Fruit fly (Drosophila melanogaster) whole organism, adult: ENCODE data around the gene CG10646.

Source experiments
- CG11617 ChIP-seq: fragments of 200-800 bp; sonication (Bioruptor generic); optimal IDR thresholded peaks from 2 replicates; lab custom pipeline; 2017; ENCODE audit warnings: mild to moderate bottlenecking, missing biosample characterization, missing genetic modification reagents, missing genetic modification characterization
- CG12768 ChIP-seq: fragments of 200-800 bp; sonication (Bioruptor generic); optimal IDR thresholded peaks from 2 replicates; lab custom pipeline; 2017; ENCODE audit warnings: missing biosample characterization, missing genetic modification characterization, mild to moderate bottlenecking, moderate library complexity, missing genetic modification reagents
- CG14711 ChIP-seq: fragments of 200-800 bp; sonication (Bioruptor generic); optimal IDR thresholded peaks from 2 replicates; lab custom pipeline; 2018; ENCODE audit warnings: missing biosample characterization, mild to moderate bottlenecking, missing genetic modification characterization, moderate library complexity
- CG1620 ChIP-seq: fragments of 200-800 bp; sonication (Bioruptor generic); optimal IDR thresholded peaks from 2 replicates; lab custom pipeline; 2016; ENCODE audit warnings: missing biosample characterization, missing genetic modification characterization
- CG33017 ChIP-seq: fragments of 200-800 bp; sonication (Bioruptor generic); optimal IDR thresholded peaks from 2 replicates; lab custom pipeline; 2018; ENCODE audit warnings: missing biosample characterization, mild to moderate bottlenecking, missing genetic modification characterization, moderate library complexity
- CG5204 ChIP-seq: fragments of 200-800 bp; sonication (Bioruptor generic); optimal IDR thresholded peaks from 2 replicates; lab custom pipeline; 2016; ENCODE audit warnings: missing biosample characterization, missing genetic modification characterization
- CG7045 ChIP-seq: fragments of 200-800 bp; sonication (Bioruptor generic); optimal IDR thresholded peaks from 2 replicates; lab custom pipeline; 2017; ENCODE audit warnings: missing biosample characterization, mild to moderate bottlenecking, missing genetic modification characterization
- CG7101 ChIP-seq: fragments of 200-800 bp; sonication (Bioruptor generic); optimal IDR thresholded peaks from 2 replicates; lab custom pipeline; 2018; ENCODE audit warnings: missing biosample characterization, mild to moderate bottlenecking, missing genetic modification characterization, moderate library complexity
- Clk ChIP-seq: fragments of 200-800 bp; sonication (Bioruptor generic); optimal IDR thresholded peaks from 2 replicates; lab custom pipeline; 2017; ENCODE audit warnings: missing biosample characterization, missing genetic modification characterization
- Crg-1 ChIP-seq: fragments of 200-800 bp; sonication (Bioruptor generic); optimal IDR thresholded peaks from 2 replicates; lab custom pipeline; 2016; ENCODE audit warnings: missing biosample characterization, missing genetic modification characterization
- Hr96 ChIP-seq: fragments of 200-800 bp; sonication (Bioruptor generic); optimal IDR thresholded peaks from 2 replicates; lab custom pipeline; 2016; ENCODE audit warnings: missing biosample characterization, missing genetic modification characterization
- Mnt ChIP-seq: fragments of 200-800 bp; sonication (Bioruptor generic); optimal IDR thresholded peaks from 2 replicates; lab custom pipeline; 2016; ENCODE audit warnings: missing biosample characterization, mild to moderate bottlenecking, missing genetic modification characterization
- bab1 ChIP-seq: fragments of 200-800 bp; sonication (Bioruptor generic); optimal IDR thresholded peaks from 3 replicates; lab custom pipeline; 2019; ENCODE audit warnings: missing biosample characterization, mild to moderate bottlenecking, missing genetic modification characterization, moderate library complexity
- cic ChIP-seq: fragments of 200-800 bp; sonication (Bioruptor generic); optimal IDR thresholded peaks from 2 replicates; lab custom pipeline; 2017; ENCODE audit warnings: missing biosample characterization, mild to moderate bottlenecking, missing genetic modification characterization, moderate library complexity
- cnc ChIP-seq, 2 experiments: fragments of >200 bp; optimal IDR thresholded peaks; 2 replicates each; lab custom pipeline; 2017
- kay ChIP-seq: fragments of 200-800 bp; sonication (Bioruptor generic); peaks from one replicate; lab custom pipeline; 2016; ENCODE audit warnings: missing biosample characterization, missing genetic modification characterization, borderline replicate concordance
- ovo ChIP-seq: fragments of 200-800 bp; sonication (Bioruptor generic); optimal IDR thresholded peaks from 2 replicates; lab custom pipeline; 2016; ENCODE audit warnings: missing biosample characterization, missing genetic modification characterization
- pad ChIP-seq: fragments of 200-800 bp; sonication (Bioruptor generic); optimal IDR thresholded peaks from 3 replicates; lab custom pipeline; 2017; ENCODE audit warnings: missing biosample characterization, missing genetic modification characterization, mild to moderate bottlenecking, moderate library complexity, missing genetic modification reagents
- tj ChIP-seq: fragments of 200-800 bp; sonication (Bioruptor generic); optimal IDR thresholded peaks from 3 replicates; lab custom pipeline; 2017; ENCODE audit warnings: missing biosample characterization, mild to moderate bottlenecking, missing genetic modification characterization, moderate library complexity
- toe ChIP-seq: fragments of 200-800 bp; sonication (Bioruptor generic); optimal IDR thresholded peaks from 2 replicates; lab custom pipeline; 2016; ENCODE audit warnings: missing biosample characterization, missing genetic modification characterization

Gene CG10646

DNA sequence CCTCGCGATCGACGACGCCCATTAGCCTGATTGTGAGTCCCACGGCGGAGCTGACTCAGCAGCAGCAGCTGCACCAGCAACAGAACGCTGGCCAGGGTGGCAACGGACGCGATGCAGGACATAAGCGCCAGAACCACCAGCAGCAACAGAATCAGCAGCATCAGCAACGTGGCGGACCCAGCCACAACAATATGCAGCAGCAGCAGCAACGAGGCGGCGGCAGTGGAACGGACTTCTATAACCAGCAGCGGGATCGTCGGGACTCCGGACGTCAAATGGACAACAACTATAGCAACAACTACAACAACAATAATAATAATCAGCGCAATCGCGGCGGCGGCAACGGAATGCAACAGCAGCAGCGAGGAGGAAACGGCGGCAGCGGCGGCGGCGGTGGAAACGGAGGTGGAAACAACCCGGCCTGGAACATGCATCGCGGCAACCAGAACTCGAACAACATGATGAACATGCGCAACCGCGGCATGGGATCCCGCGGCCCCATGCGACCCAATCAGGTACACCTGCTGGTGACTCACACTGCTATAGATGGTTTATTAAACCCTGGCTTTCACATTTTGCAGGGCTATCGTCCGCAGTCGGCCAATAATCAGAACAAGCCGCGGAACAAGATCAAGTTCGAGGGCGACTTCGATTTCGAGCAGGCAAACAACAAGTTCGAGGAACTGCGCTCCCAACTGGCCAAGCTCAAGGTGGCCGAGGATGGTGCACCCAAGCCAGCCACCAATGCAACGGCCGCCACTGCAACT lies 13.9 kb upstream of the CG10646 start:
- peak; percentile 57 for TF ChIP-seq CG12768 (GFP tag; lab: Kevin White, UChicago)
- peak; percentile 2 for TF ChIP-seq pad
- no peak for TF ChIP-seq bab1
- no peak for TF ChIP-seq tj (GFP tag; lab: Kevin White, UChicago)
- TF ChIP-seq Clk (GFP tag; lab: Kevin White, UChicago) = peak; percentile 18
- no peak for TF ChIP-seq CG7045

DNA sequence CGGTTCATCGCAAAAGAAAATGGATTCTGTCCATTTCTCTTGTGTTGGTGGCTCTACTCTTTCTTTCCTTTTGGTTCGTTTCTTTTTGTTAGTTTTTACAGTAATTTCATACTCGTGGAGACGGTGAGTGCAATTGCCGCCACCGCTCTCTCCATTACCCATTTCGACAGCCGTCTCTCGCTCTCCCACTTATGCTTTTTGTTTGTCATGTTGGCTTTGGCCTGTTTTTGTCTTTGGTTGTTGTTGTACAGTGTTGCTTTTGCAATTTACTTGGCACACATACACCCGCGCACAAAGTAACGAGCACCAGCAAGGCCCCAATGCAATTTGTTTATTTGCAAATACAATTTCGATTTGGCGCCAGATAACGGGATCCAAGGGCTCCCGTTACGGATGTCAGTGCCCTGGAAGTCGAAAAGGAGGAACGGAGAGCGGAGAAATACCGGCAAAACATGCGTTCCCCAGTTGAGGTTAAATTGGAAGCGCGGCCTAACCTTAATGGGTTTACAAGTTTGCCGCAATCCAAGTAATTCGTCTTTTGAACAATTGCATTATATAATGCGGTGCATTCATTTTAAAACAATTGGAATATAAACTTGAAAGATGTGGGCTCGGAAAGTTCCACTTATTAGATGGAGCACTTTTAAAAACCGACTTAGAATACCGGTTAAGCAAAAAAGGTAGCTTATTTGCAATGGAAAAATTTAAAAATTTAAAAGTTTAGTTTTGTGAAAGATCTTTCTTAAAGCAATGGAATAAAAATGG lies 12.2 kb upstream of the CG10646 start:
- TF ChIP-seq CG7045 (peak; percentile 12), Mnt (GFP tag; lab: Kevin White, UChicago) (peak; percentile 37), CG12768 (GFP tag; lab: Kevin White, UChicago) (no peak), ovo (peak; percentile 99), pad (peak; percentile 81), Hr96 (no peak), CG7101 (tag; lab: Kevin White, UChicago) (no peak), cnc (optimal IDR thresholded peaks at IDR 0.05; lab: Kevin White, UChicago) (peak; percentile 72 to 77), Clk (GFP tag; lab: Kevin White, UChicago) (no peak), cic (GFP tag; lab: Kevin White, UChicago) (peak; percentile 34), CG11617 (GFP tag; lab: Kevin White, UChicago) (no peak), toe (GFP tag; lab: Kevin White, UChicago) (no peak), CG14711 (tag; lab: Kevin White, UChicago) (no peak), kay (GFP tag; lab: Kevin White, UChicago) (no peak), CG5204 (no peak), CG1620 (GFP tag; lab: Kevin White, UChicago) (no peak), bab1 (peak; percentile 10), CG33017 (tag; lab: Kevin White, UChicago) (no peak), Crg-1 (GFP tag; lab: Kevin White, UChicago) (no peak), tj (GFP tag; lab: Kevin White, UChicago) (no peak)

DNA sequence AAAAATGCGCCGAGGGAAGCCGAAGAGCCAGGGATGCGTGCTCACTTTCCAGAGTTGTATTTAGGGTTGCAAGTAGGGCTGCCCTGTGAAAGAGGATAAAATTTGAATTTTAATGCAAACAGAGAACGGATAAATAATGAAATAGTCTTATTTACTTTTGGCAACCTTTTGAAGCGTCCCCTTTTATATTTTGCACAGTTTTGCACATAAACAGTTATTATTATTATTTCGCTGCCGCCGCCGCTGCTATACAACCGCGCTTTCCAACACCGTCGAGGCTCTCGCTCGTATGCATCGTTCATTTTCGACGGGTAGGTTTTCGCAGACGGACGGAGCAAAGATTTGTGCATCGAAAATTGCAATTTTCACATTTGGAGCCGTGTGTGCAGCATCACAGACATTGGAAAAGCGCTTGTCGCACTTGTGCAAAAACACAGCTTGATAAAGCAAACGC lies 11.1 kb upstream of the CG10646 start, which contains the start of the genes sti and tral:
sti (minus strand) TSS at position 54 of the 454 bp plus-strand sequence.
tral (plus strand) TSS at position 298 of the 454 bp plus-strand sequence.
- TF ChIP-seq CG7045 = peak; percentile 89
- TF ChIP-seq Crg-1 (GFP tag; lab: Kevin White, UChicago) = peak; percentile 93
- TF ChIP-seq CG33017 (tag; lab: Kevin White, UChicago) = peak; percentile 78
- no peak for TF ChIP-seq cnc (optimal IDR thresholded peaks at IDR 0.05; lab: Kevin White, UChicago)
- peak; percentile 98 for TF ChIP-seq toe (GFP tag; lab: Kevin White, UChicago)
- no peak for TF ChIP-seq kay (GFP tag; lab: Kevin White, UChicago)
- TF ChIP-seq pad = peak; percentile 86
- TF ChIP-seq CG11617 (GFP tag; lab: Kevin White, UChicago) = peak; percentile 90
- peak; percentile 97 for TF ChIP-seq CG5204
- TF ChIP-seq tj (GFP tag; lab: Kevin White, UChicago) = peak; percentile 77
- TF ChIP-seq CG12768 (GFP tag; lab: Kevin White, UChicago) = peak; percentile 94
- TF ChIP-seq cic (GFP tag; lab: Kevin White, UChicago) = peak; percentile 78
- peak; percentile 94 for TF ChIP-seq ovo
- TF ChIP-seq CG1620 (GFP tag; lab: Kevin White, UChicago) = peak; percentile 97
- peak; percentile 91 for TF ChIP-seq Mnt (GFP tag; lab: Kevin White, UChicago)
- TF ChIP-seq CG14711 (tag; lab: Kevin White, UChicago) = peak; percentile 100
- TF ChIP-seq Hr96 = peak; percentile 97
- peak; percentile 91 for TF ChIP-seq bab1
- peak; percentile 93 for TF ChIP-seq Clk (GFP tag; lab: Kevin White, UChicago)
- peak; percentile 90 for TF ChIP-seq CG7101 (tag; lab: Kevin White, UChicago)

DNA sequence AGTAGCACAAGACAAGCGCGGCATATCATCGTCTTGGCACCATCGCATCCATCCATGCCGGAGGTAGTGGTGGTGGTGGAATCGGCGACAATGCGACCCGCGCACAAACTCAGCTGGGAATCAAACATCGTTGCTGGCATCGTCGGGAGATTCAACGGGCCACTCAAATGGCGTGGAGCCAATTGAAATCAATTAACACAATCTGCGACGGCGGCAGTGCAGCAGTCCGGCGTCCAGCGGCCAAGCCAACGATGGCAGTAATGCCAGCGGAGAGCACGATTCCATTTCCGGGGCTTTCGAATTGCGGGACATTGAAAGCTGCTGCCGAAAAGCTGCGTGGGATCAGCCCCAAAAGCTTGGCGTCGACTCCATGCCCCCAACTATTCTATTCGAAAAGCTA lies 3.9 kb upstream of the CG10646 start, which contains the start of gene CG10654:
CG10654 (minus strand) TSS at position 270 of the 400 bp plus-strand sequence.
- TF ChIP-seq CG33017 (tag; lab: Kevin White, UChicago) = no peak
- TF ChIP-seq CG12768 (GFP tag; lab: Kevin White, UChicago) = peak; percentile 54

DNA sequence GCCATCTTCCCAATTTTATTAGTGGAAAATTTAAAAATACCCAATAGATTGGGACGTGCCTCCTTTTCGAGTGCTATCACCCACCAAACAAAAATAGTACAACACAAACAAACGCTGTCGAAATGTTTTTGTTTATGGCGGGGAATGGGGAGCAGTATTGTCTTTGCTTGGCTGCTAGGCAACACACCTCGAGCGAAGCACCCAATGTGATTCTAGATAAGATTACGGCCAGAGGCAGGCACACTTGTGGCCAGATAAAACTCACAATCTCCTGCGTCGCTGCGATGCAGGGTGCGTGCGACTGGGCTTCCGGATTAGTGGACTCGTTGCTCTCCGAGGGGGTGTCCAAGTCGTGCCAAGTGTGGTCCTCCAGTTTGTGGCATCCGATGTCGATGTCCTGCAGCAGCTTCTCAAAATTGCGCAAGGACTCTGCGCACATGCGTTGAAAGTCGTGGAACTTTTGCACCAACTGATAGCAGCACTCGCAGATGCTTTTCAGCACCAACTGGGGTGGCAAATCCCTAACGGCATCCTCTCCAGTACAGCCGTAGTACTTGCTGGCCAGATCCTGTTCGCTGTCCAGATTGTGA lies 3.4 kb upstream of the CG10646 start:
- TF ChIP-seq Mnt (GFP tag; lab: Kevin White, UChicago) = peak; percentile 6
- no peak for TF ChIP-seq CG7101 (tag; lab: Kevin White, UChicago)

DNA sequence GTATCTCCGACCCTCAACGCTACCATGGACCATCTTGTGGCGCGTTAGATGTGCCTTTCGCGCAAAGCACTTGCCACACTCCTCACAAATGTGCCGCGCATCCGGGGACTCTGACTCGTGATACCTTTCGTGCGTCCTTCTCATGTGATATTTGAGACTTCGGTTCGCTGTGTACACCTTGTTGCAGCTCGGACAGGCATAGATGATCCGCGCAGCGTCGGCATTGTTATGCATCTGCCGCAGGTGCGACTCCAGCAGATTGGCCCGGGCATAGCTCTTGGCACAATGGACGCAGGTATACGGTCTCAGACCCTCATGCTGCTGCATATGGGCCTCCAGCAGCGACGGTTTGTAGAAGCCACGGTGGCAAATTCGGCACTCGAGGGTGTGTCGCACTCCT lies 2.3 kb upstream of the CG10646 start:
- no peak for TF ChIP-seq Crg-1 (GFP tag; lab: Kevin White, UChicago)
- no peak for TF ChIP-seq CG7045
- no peak for TF ChIP-seq bab1
- no peak for TF ChIP-seq kay (GFP tag; lab: Kevin White, UChicago)
- no peak for TF ChIP-seq CG33017 (tag; lab: Kevin White, UChicago)
